Fruit fly (Drosophila melanogaster): ENCODE results near the gene B52.

Gene B52

DNA sequence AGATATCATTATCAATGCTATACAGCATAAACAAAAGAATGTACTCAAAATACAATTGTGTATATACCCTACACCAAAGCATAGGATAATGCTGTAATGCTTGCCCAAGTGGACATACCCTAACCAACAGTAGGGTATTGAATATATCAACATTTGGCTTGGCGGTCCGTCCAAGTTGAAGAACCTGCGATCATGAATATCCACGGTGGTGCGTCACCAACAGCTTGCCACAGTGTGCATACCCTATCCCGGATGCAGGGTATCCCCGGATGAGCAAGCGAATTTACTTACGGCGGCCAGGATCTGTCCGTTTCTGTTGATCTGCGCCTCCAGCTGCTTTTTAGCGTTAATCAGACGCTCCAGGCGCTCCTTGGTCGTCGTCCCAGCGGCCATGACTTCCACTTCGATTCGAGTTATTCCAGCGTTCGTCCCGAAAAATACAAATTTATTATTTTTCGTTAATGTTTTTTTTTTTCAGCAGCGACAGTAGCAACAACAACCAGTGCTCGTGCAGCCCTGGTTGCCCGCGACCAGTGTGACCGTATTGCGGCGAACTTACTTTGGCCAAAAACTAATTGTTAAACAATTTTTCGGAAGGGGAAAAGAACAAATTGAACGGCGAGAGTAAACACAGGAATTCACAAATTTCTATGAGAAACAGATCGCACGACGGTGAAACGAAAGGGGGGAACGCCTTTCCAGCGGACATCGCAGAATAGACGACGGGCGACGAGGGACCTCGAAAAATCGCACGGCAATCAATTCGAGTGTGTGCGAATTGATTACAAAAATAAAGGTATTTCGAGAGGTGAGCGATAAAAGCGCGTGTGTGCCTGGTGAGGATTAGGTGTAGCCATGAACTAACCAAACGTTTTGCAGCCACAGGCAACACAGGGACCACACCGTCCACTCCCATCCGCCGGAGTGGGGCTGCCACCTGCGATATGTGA is 15.3 kb downstream of the B52 start, which contains the start of the genes Lkb1 and CG9588 (continued):
- TF ChIP-seq HmgZ (tag; optimal IDR thresholded peaks at IDR 0.05), result no peak
- peak; percentile 39 for TF ChIP-seq Atf3 (GFP tag; optimal IDR thresholded peaks at IDR 0.05)
- TF ChIP-seq CG8944 (GFP tag; optimal IDR thresholded peaks at IDR 0.05), result peak; percentile 4
- TF ChIP-seq CG32772 (GFP tag; IDR thresholded peaks at IDR 0.05), result peak; percentile 66
- no peak for TF ChIP-seq MTF-1 (GFP tag; optimal IDR thresholded peaks at IDR 0.05; ENCODE audit: borderline replicate concordance)
- no peak for TF ChIP-seq Doc2 (GFP tag; IDR thresholded peaks at IDR 0.05)
- no peak for TF ChIP-seq CG11398 (GFP tag; optimal IDR thresholded peaks at IDR 0.05)
- TF ChIP-seq crol (GFP tag; IDR thresholded peaks at IDR 0.05), result no peak
- TF ChIP-seq CG4707 (GFP tag; optimal IDR thresholded peaks at IDR 0.05), result no peak
- TF ChIP-seq GATAe (GFP tag; conservative IDR thresholded peaks at IDR 0.05), result 0 out of 2 replicates have a peak, but pooled peaks have one; percentile 16
- TF ChIP-seq CG7987 (GFP tag; optimal IDR thresholded peaks at IDR 0.05), result no peak
- TF ChIP-seq fd3F (GFP tag; optimal IDR thresholded peaks at IDR 0.05), result peak; percentile 36
- TF ChIP-seq prd (optimal IDR thresholded peaks at IDR 0.05), result no peak
- peak; percentile 89 for TF ChIP-seq prd (GFP tag; IDR thresholded peaks at IDR 0.05)
- TF ChIP-seq Blimp-1 (GFP tag; optimal IDR thresholded peaks at IDR 0.05), result no peak
- peak; percentile 23 for TF ChIP-seq unpg (GFP tag; optimal IDR thresholded peaks at IDR 0.05)
- no peak for TF ChIP-seq CG3407 (GFP tag; optimal IDR thresholded peaks at IDR 0.05)
- TF ChIP-seq sd (tag; optimal IDR thresholded peaks at IDR 0.05), result no peak
- TF ChIP-seq bowl (GFP tag; IDR thresholded peaks at IDR 0.05), result 0 out of 2 replicates have a peak, but pooled peaks have one; percentile 28
- TF ChIP-seq gcm2 (GFP tag; optimal IDR thresholded peaks at IDR 0.05), result no peak
- no peak for TF ChIP-seq CG1832 (GFP tag; optimal IDR thresholded peaks at IDR 0.05)
- peak; percentile 72; the same call in 2 of the 3 replicates for TF ChIP-seq CG11695 (GFP tag; IDR thresholded peaks at IDR 0.05)
- TF ChIP-seq dmrt11E (tag; optimal IDR thresholded peaks at IDR 0.05), result peak; percentile 30
- TF ChIP-seq MESR4 (GFP tag; optimal IDR thresholded peaks at IDR 0.05), result peak; percentile 85
- TF ChIP-seq NC2β (GFP tag; optimal IDR thresholded peaks at IDR 0.05), result no peak
- TF ChIP-seq dimm (GFP tag; IDR thresholded peaks at IDR 0.05), result no peak
- TF ChIP-seq twi (tag; optimal IDR thresholded peaks at IDR 0.05), result no peak
- peak; percentile 35 for TF ChIP-seq mam (GFP tag; optimal IDR thresholded peaks at IDR 0.05)
- peak; percentile 65 for TF ChIP-seq zfh2 (GFP tag; optimal IDR thresholded peaks at IDR 0.05)
- TF ChIP-seq Fer3 (tag; optimal IDR thresholded peaks at IDR 0.05), result peak; percentile 45
- no peak for TF ChIP-seq crp (GFP tag; optimal IDR thresholded peaks at IDR 0.05)
- peak; percentile 45 for TF ChIP-seq emc (GFP tag; optimal IDR thresholded peaks at IDR 0.05)
- no peak for TF ChIP-seq CG4424 (GFP tag; optimal IDR thresholded peaks at IDR 0.05)
- peak; percentile 48; the same call in 1 of the 2 replicates for TF ChIP-seq CkIIα-i1 (GFP tag; IDR thresholded peaks at IDR 0.05)
- TF ChIP-seq CG17385 (GFP tag; optimal IDR thresholded peaks at IDR 0.05), result no peak
- TF ChIP-seq cad (GFP tag; optimal IDR thresholded peaks at IDR 0.05), result no peak
- no peak for TF ChIP-seq zen2 (GFP tag; IDR thresholded peaks at IDR 0.05; ENCODE audit: partially characterized antibody)
- no peak for TF ChIP-seq onecut (GFP tag; IDR thresholded peaks at IDR 0.05)
- no peak for TF ChIP-seq Fer2 (tag; optimal IDR thresholded peaks at IDR 0.05)
- TF ChIP-seq usp (GFP tag; optimal IDR thresholded peaks at IDR 0.05), result no peak
- no peak for TF ChIP-seq mld (GFP tag; IDR thresholded peaks at IDR 0.05; ENCODE audit: partially characterized antibody)
- TF ChIP-seq Jarid2 (GFP tag; optimal IDR thresholded peaks at IDR 0.05), result no peak
- TF ChIP-seq grau (tag; optimal IDR thresholded peaks at IDR 0.05), result no peak
- no peak for TF ChIP-seq Hr78 (GFP tag; optimal IDR thresholded peaks at IDR 0.05)
- TF ChIP-seq bbx (GFP tag; IDR thresholded peaks at IDR 0.05; ENCODE audit: partially characterized antibody), result no peak
- TF ChIP-seq CG11696 (GFP tag; IDR thresholded peaks at IDR 0.05), result 0 out of 2 replicates have a peak, but pooled peaks have one; percentile 43
- no peak for TF ChIP-seq sens-2 (GFP tag; IDR thresholded peaks at IDR 0.05)
- TF ChIP-seq Ravus (GFP tag; IDR thresholded peaks at IDR 0.05), result no peak; the same call in 1 of the 2 replicates
